Worm (Caenorhabditis elegans) whole organism, L4 larva: ENCODE data around the gene pks-1.

ENCODE experiments used
- ceh-32 ChIP-seq: sonication (generic microtip); optimal IDR thresholded peaks from 2 replicates; lab custom pipeline; 2016; ENCODE audit warnings: mild to moderate bottlenecking, missing genetic modification characterization, missing compliant biosample characterization; ENCODE audit not compliant: poor library complexity
- ctbp-1 ChIP-seq: fragments of 200-800 bp; sonication (Bioruptor generic); IDR thresholded peaks from 2 replicates; pipeline ENCODE4 v1.3.6; 2022; ENCODE audit warnings: missing genetic modification reagents, missing genetic modification characterization, missing compliant biosample characterization
- fkh-10 ChIP-seq: fragments of 150-350 bp; optimal IDR thresholded peaks from 2 replicates; lab custom pipeline; 2014; ENCODE audit warnings: missing biosample characterization, missing genetic modification reagents, missing genetic modification characterization
- lim-7 ChIP-seq: fragments of 200-800 bp; sonication (Bioruptor generic); IDR thresholded peaks from 2 replicates; pipeline ENCODE4 v1.3.6; 2022; ENCODE audit warnings: missing genetic modification characterization, missing compliant biosample characterization
- lir-3 ChIP-seq: sonication (generic microtip); optimal IDR thresholded peaks from 2 replicates; lab custom pipeline; 2016; ENCODE audit warnings: mild to moderate bottlenecking, missing genetic modification characterization, missing compliant biosample characterization
- mdl-1 ChIP-seq, 2 experiments: fragments of 150-350 bp in 1 of 2; sonication (generic microtip) in 1 of 2; optimal IDR thresholded peaks; 2 replicates each; lab custom pipeline; 2014 to 2017; ENCODE audit warnings: missing biosample characterization in 2 of 2, missing genetic modification characterization in 2 of 2
- mep-1 ChIP-seq: fragments of 150-350 bp; sonication (generic microtip); optimal IDR thresholded peaks from 3 replicates; lab custom pipeline; 2014; ENCODE audit warnings: missing biosample characterization, missing genetic modification characterization

ce11 chrX:5451706-5452105 is 38.1 kb downstream of the pks-1 start:
- TF ChIP-seq lir-3, result no peak
- no peak for TF ChIP-seq ctbp-1
- no peak for TF ChIP-seq mdl-1 (tag; optimal IDR thresholded peaks at IDR 0.05; lab: Kevin White, UChicago)
- no peak for TF ChIP-seq lim-7
- no peak for TF ChIP-seq mep-1
- no peak for TF ChIP-seq ceh-32 (tag; lab: Kevin White, UChicago)
- TF ChIP-seq fkh-10 (GFP tag; lab: Kevin White, UChicago), result no peak
